Worm (Caenorhabditis elegans) whole organism, L2 larva: Measurements from ENCODE around the gene cwn-2.
A peak's percentile ranks its signal among the peaks of the same experiment; 100 is the strongest.

Experiments
- C34F6.9 ChIP-seq: fragments of 150-350 bp; optimal IDR thresholded peaks from 2 replicates; lab custom pipeline; 2014; ENCODE audit warnings: missing biosample characterization, missing genetic modification characterization
- F13H6.1 ChIP-seq: sonication (generic microtip); optimal IDR thresholded peaks from 2 replicates; lab custom pipeline; 2016; ENCODE audit warnings: missing genetic modification characterization, missing compliant biosample characterization
- R02D3.7 ChIP-seq: fragments of 150-350 bp; optimal IDR thresholded peaks from 2 replicates; lab custom pipeline; 2014; ENCODE audit warnings: missing biosample characterization, missing genetic modification characterization
- Y55F3AM.14 ChIP-seq: fragments of 200-800 bp; sonication (Bioruptor generic); optimal IDR thresholded peaks from 2 replicates; lab custom pipeline; 2018; ENCODE audit warnings: mild to moderate bottlenecking, missing genetic modification characterization, missing compliant biosample characterization
- ZK546.5 ChIP-seq: sonication (generic microtip); optimal IDR thresholded peaks from 2 replicates; lab custom pipeline; 2017; ENCODE audit warnings: missing biosample characterization, missing genetic modification characterization
- alr-1 ChIP-seq: fragments of 150-350 bp; optimal IDR thresholded peaks from 2 replicates; lab custom pipeline; 2014; ENCODE audit warnings: missing biosample characterization, missing genetic modification characterization
- aly-2 ChIP-seq: fragments of 150-350 bp; optimal IDR thresholded peaks from 2 replicates; lab custom pipeline; 2014; ENCODE audit warnings: missing biosample characterization, missing genetic modification characterization
- ama-1 ChIP-seq: fragments of 150-350 bp; optimal IDR thresholded peaks from 2 replicates; lab custom pipeline; 2018; ENCODE audit warnings: inconsistent platforms
- ceh-16 ChIP-seq: fragments of 150-350 bp; optimal IDR thresholded peaks from 2 replicates; lab custom pipeline; 2014; ENCODE audit warnings: missing biosample characterization, missing genetic modification characterization
- ceh-82 ChIP-seq: fragments of 150-350 bp; optimal IDR thresholded peaks from 2 replicates; lab custom pipeline; 2014; ENCODE audit warnings: missing biosample characterization, missing genetic modification characterization
- crh-2 ChIP-seq: sonication (generic microtip); optimal IDR thresholded peaks from 2 replicates; lab custom pipeline; 2017; ENCODE audit warnings: missing biosample characterization, missing genetic modification characterization
- elt-1 ChIP-seq: fragments of 150-350 bp; optimal IDR thresholded peaks from 2 replicates; lab custom pipeline; 2014; ENCODE audit warnings: missing biosample characterization, missing genetic modification characterization
- elt-3 ChIP-seq: sonication (generic microtip); optimal IDR thresholded peaks from 2 replicates; lab custom pipeline; 2017; ENCODE audit warnings: missing biosample characterization, missing genetic modification characterization
- fos-1 ChIP-seq: fragments of 150-350 bp; optimal IDR thresholded peaks from 2 replicates; lab custom pipeline; 2014; ENCODE audit warnings: missing biosample characterization, missing genetic modification characterization
- gmeb-1 ChIP-seq: fragments of 150-350 bp; optimal IDR thresholded peaks from 2 replicates; lab custom pipeline; 2014; ENCODE audit warnings: missing biosample characterization, missing genetic modification characterization
- lin-11 ChIP-seq: fragments of 150-350 bp; sonication (generic microtip); optimal IDR thresholded peaks from 2 replicates; lab custom pipeline; 2014; ENCODE audit warnings: missing biosample characterization, missing genetic modification characterization, inconsistent platforms, mixed read lengths
- lin-39 ChIP-seq: fragments of 150-350 bp; optimal IDR thresholded peaks from 2 replicates; lab custom pipeline; 2014; ENCODE audit warnings: missing biosample characterization, missing genetic modification reagents, missing genetic modification characterization
- lsy-2 ChIP-seq, 2 experiments: fragments of 150-350 bp in 1 of 2; sonication (generic microtip) in 1 of 2; optimal IDR thresholded peaks; 2 replicates each; lab custom pipeline; 2014 to 2017; ENCODE audit warnings: missing biosample characterization in 2 of 2, missing genetic modification characterization in 2 of 2
- mab-5 ChIP-seq: fragments of 150-350 bp; optimal IDR thresholded peaks from 2 replicates; lab custom pipeline; 2014; ENCODE audit warnings: missing biosample characterization, missing genetic modification characterization
- mbf-1 ChIP-seq: sonication (generic microtip); optimal IDR thresholded peaks from 2 replicates; lab custom pipeline; 2017; ENCODE audit warnings: missing biosample characterization, missing genetic modification characterization
- nhr-10 ChIP-seq: sonication (generic microtip); optimal IDR thresholded peaks from 2 replicates; lab custom pipeline; 2017; ENCODE audit warnings: missing biosample characterization, missing genetic modification characterization
- nhr-11 ChIP-seq: fragments of 150-350 bp; optimal IDR thresholded peaks from 2 replicates; lab custom pipeline; 2014; ENCODE audit warnings: missing biosample characterization, missing genetic modification characterization
- nhr-12 ChIP-seq: fragments of 150-350 bp; optimal IDR thresholded peaks from 2 replicates; lab custom pipeline; 2014; ENCODE audit warnings: missing biosample characterization, missing genetic modification characterization
- nhr-129 ChIP-seq: fragments of 150-350 bp; optimal IDR thresholded peaks from 2 replicates; lab custom pipeline; 2014; ENCODE audit warnings: missing biosample characterization, missing genetic modification characterization
- nhr-23 ChIP-seq: fragments of 150-350 bp; optimal IDR thresholded peaks from 2 replicates; lab custom pipeline; 2014; ENCODE audit warnings: missing biosample characterization, missing genetic modification reagents, missing genetic modification characterization
- nhr-237 ChIP-seq: fragments of 150-350 bp; optimal IDR thresholded peaks from 2 replicates; lab custom pipeline; 2014; ENCODE audit warnings: missing biosample characterization, missing genetic modification characterization
- nhr-6 ChIP-seq: fragments of 150-350 bp; optimal IDR thresholded peaks from 2 replicates; lab custom pipeline; 2014; ENCODE audit warnings: missing biosample characterization, missing genetic modification characterization
- nhr-77 ChIP-seq: fragments of 150-350 bp; optimal IDR thresholded peaks from 2 replicates; lab custom pipeline; 2014; ENCODE audit warnings: missing biosample characterization, missing genetic modification characterization
- sem-4 ChIP-seq: fragments of 150-350 bp; optimal IDR thresholded peaks from 2 replicates; lab custom pipeline; 2014; ENCODE audit warnings: missing biosample characterization, missing genetic modification reagents, missing genetic modification characterization
- skn-1 ChIP-seq: sonication (generic microtip); optimal IDR thresholded peaks from 2 replicates; lab custom pipeline; 2017; ENCODE audit warnings: missing biosample characterization, missing genetic modification characterization
- sma-3 ChIP-seq: sonication (generic microtip); optimal IDR thresholded peaks from 2 replicates; lab custom pipeline; 2016; ENCODE audit warnings: missing genetic modification reagents, missing genetic modification characterization, missing compliant biosample characterization
- sma-9 ChIP-seq, 2 experiments: fragments of 150-350 bp in 1 of 2; sonication (generic microtip) in 1 of 2; optimal IDR thresholded peaks; 2 replicates each; lab custom pipeline; 2014 to 2016; ENCODE audit warnings: missing genetic modification characterization in 2 of 2, mild to moderate bottlenecking in 1 of 2, missing biosample characterization in 1 of 2, missing compliant biosample characterization in 1 of 2, missing genetic modification reagents in 1 of 2, moderate library complexity in 1 of 2
- snpc-4 ChIP-seq: fragments of 150-350 bp; optimal IDR thresholded peaks from 2 replicates; lab custom pipeline; 2014; ENCODE audit warnings: missing biosample characterization, missing genetic modification characterization
- unc-39 ChIP-seq: fragments of 150-350 bp; optimal IDR thresholded peaks from 2 replicates; lab custom pipeline; 2014; ENCODE audit warnings: missing biosample characterization, missing genetic modification characterization
- unc-55 ChIP-seq: fragments of 150-350 bp; sonication (generic microtip); optimal IDR thresholded peaks from 3 replicates; lab custom pipeline; 2014; ENCODE audit warnings: missing biosample characterization, missing genetic modification reagents, missing genetic modification characterization
- unc-62 ChIP-seq: fragments of 150-350 bp; optimal IDR thresholded peaks from 2 replicates; lab custom pipeline; 2014; ENCODE audit warnings: missing biosample characterization, missing genetic modification reagents, missing genetic modification characterization
- zag-1 ChIP-seq: fragments of 150-350 bp; optimal IDR thresholded peaks from 2 replicates; lab custom pipeline; 2014; ENCODE audit warnings: missing biosample characterization, missing genetic modification characterization
- ztf-1 ChIP-seq: fragments of 200-800 bp; sonication (Bioruptor generic); conservative IDR thresholded peaks from 2 replicates; pipeline ENCODE4 v1.3.6; 2022; ENCODE audit warnings: missing genetic modification characterization, missing compliant biosample characterization
- ztf-4 ChIP-seq: fragments of 150-350 bp; optimal IDR thresholded peaks from 2 replicates; lab custom pipeline; 2014; ENCODE audit warnings: missing biosample characterization, missing genetic modification characterization

cwn-2 gene

DNA sequence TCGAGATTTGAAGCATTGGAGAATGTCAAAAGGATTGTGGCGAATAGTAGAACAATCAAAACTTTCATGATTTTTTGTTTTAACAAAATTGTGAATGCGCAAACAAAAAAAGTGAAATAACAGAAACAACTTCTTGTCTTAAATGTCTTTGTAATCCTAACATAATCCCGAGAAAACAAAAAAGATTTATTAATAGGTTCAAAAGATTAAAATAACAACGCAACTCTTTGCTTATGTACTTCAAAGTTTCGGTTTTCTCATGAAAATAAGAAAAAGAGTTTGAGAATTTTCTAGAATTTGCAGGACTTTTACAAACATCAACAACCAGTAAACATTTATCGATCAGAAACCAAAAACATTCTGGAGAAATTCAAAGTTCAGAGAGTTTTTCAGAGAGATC, 22.2 kb downstream of the cwn-2 start, which contains the start of gene ttr-39:
Gene ttr-39, minus strand, starts transcription at position 101 of the 400 bp plus-strand sequence.
- TF ChIP-seq nhr-12 (tag; lab: Kevin White, UChicago) = no peak
- TF ChIP-seq C34F6.9 (tag; lab: Kevin White, UChicago) = no peak

DNA sequence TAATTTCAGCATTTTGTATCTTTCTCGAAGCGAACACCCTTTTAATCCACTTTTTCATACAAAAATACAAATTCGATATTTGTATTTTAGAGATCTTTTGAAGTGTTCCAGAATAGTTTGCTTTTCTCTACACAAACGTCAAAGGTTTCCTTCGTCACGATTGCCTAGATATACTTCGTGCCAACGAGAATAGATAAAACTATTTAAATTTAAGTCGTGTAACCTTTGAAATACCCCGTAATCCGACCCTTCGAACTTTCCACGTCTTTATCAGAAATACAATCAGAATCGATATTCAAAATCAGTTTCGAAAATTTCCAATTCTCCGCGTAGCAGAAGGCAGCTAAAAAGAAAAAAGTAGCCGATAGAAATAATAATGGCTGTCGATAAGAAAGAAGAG, 22.7 kb downstream of the cwn-2 start, which contains the start of gene ttbk-5:
Gene ttbk-5, plus strand, starts transcription at position 301 of the 400 bp plus-strand sequence.
- TF ChIP-seq nhr-129 (tag; lab: Kevin White, UChicago) = no peak
- no peak for TF ChIP-seq nhr-6 (tag; lab: Kevin White, UChicago)
- no peak for TF ChIP-seq lsy-2 (tag; optimal IDR thresholded peaks at IDR 0.05; lab: Kevin White, UChicago)
- no peak for TF ChIP-seq nhr-10
- no peak for TF ChIP-seq mab-5 (tag; lab: Kevin White, UChicago)
- no peak for TF ChIP-seq ama-1
- TF ChIP-seq lin-39 (tag; lab: Kevin White, UChicago) = no peak
- TF ChIP-seq skn-1 (tag; lab: Kevin White, UChicago) = no peak
- no peak for TF ChIP-seq sma-9 (GFP tag; optimal IDR thresholded peaks at IDR 0.05; lab: Kevin White, UChicago)
- TF ChIP-seq sma-9 (tag; optimal IDR thresholded peaks at IDR 0.05; lab: Kevin White, UChicago) = no peak
- TF ChIP-seq ceh-82 (tag; lab: Kevin White, UChicago) = no peak
- TF ChIP-seq elt-1 (tag; lab: Kevin White, UChicago) = no peak
- no peak for TF ChIP-seq alr-1 (tag; lab: Kevin White, UChicago)
- TF ChIP-seq F13H6.1 = no peak
- TF ChIP-seq Y55F3AM.14 (GFP tag; lab: Kevin White, UChicago) = no peak
- no peak for TF ChIP-seq R02D3.7 (tag; lab: Kevin White, UChicago)
- no peak for TF ChIP-seq ztf-4 (tag; lab: Kevin White, UChicago)
- TF ChIP-seq, all 48 proteins: peak for 0

DNA sequence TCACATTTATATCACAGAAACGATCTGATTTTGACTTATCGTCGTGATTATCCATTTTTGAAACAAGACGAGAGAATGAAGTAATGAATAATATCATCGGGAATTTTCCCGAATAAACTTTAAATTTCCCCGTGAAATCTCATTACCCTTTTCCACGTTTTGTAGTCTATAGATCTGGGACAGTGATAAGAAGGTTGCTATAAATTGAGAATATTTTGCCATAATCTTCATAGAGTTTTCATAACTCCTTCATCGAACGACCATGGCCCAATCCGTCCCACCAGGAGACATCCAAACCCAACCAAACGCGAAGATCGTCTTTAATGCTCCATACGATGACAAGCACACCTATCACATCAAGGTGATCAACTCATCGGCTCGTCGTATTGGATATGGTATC, 27.6 kb downstream of the cwn-2 start, which contains the start of the genes C04G2.5 and msp-36:
Gene C04G2.5, minus strand, starts transcription at position 101 of the 400 bp plus-strand sequence.
Gene msp-36, plus strand, starts transcription at position 263 of the 400 bp plus-strand sequence.
- no peak for TF ChIP-seq unc-62 (GFP tag; lab: Kevin White, UChicago)
- no peak for TF ChIP-seq ZK546.5 (tag; lab: Kevin White, UChicago)
- no peak for TF ChIP-seq mbf-1 (tag; lab: Kevin White, UChicago)
- TF ChIP-seq elt-3 = no peak
- TF ChIP-seq fos-1 (tag; lab: Kevin White, UChicago) = no peak
- no peak for TF ChIP-seq crh-2 (tag; lab: Kevin White, UChicago)
- TF ChIP-seq alr-1 (tag; lab: Kevin White, UChicago) = no peak
- TF ChIP-seq lsy-2 (tag; optimal IDR thresholded peaks at IDR 0.05; lab: Kevin White, UChicago) = no peak
- no peak for TF ChIP-seq ceh-16 (tag; lab: Kevin White, UChicago)
- TF ChIP-seq Y55F3AM.14 (GFP tag; lab: Kevin White, UChicago) = no peak
- TF ChIP-seq F13H6.1 = no peak
- no peak for TF ChIP-seq zag-1
- no peak for TF ChIP-seq unc-55
- TF ChIP-seq ztf-1 (GFP tag; lab: Robert Waterston, UW) = no peak
- TF ChIP-seq nhr-237 = no peak
- TF ChIP-seq sem-4 (tag; lab: Kevin White, UChicago) = no peak
- TF ChIP-seq, all 48 proteins: peak for 0

DNA sequence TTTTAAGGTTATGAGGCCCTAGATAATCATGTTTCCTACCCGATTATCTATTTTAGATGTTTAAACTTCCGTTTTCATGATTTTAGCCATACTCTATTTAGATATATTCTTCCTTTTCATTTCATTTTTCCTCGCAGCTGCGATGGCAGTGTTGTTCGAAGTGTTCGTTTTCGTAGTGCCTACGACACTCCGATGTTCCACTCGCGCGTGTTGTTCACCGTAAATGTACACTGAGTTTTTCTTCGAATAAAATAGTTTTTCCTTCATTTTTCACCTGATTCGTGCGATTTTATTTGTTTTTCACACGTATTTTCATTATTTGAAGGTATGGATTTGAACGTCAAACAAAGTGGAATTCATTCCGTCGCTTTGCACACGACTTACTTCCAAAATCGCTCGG, 29.3 kb downstream of the cwn-2 start, which contains the start of gene dis-3:
Gene dis-3, plus strand, starts transcription at position 322 of the 400 bp plus-strand sequence.
- TF ChIP-seq zag-1 (no peak), nhr-77 (tag; lab: Kevin White, UChicago) (no peak), snpc-4 (tag; lab: Kevin White, UChicago) (no peak), R02D3.7 (tag; lab: Kevin White, UChicago) (peak; percentile 55), F13H6.1 (no peak), unc-55 (no peak), lsy-2 (tag; optimal IDR thresholded peaks at IDR 0.05; lab: Kevin White, UChicago) (no peak), nhr-129 (tag; lab: Kevin White, UChicago) (no peak)
- TF ChIP-seq, all 48 proteins: peak for 1

DNA sequence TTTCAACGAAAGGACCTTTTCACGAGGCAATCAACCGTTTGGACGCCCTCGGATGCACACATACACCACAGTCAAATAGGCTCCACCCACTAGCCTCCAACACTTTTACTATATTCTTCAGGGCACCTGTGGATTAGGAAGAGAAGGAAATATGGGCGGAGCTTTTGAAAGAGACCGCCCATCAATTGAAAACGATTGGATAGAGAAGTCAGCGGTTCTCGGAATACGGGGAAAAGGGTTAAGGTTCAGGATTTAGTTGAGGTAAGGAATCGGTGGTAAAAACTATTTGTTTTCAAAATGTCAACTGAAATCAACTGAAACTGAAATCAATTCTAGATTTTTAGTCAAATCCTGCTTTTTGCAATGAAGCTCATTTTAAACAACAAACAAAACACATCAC, 42.8 kb downstream of the cwn-2 start, which contains the start of gene egl-38:
Gene egl-38, minus strand, starts transcription at position 101 of the 400 bp plus-strand sequence.
- TF ChIP-seq nhr-6 (tag; lab: Kevin White, UChicago) = no peak

DNA sequence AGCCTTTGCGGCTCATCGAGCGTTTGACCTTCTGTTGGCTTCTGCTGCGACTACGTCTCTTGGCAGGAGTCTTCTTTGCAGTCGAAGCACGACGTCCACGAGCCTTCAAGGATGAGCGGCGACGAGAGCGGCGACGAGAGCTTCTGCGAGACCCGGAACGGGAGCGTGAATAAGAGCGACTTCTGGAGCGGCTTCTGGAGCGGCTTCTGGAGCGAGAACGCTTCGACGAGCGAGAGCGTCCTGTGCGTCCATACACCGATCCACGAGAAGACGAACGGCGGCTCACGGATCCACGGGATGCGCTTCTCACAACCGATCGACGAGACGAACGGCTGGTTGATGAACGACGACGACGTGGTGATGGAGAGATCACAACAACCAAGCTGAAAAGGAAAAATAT, 43.3 kb downstream of the cwn-2 start:
- no peak for TF ChIP-seq unc-55
- no peak for TF ChIP-seq aly-2
- no peak for TF ChIP-seq C34F6.9 (tag; lab: Kevin White, UChicago)
- TF ChIP-seq nhr-23 (tag; lab: Kevin White, UChicago) = no peak
- no peak for TF ChIP-seq skn-1 (tag; lab: Kevin White, UChicago)
- no peak for TF ChIP-seq gmeb-1 (tag; lab: Kevin White, UChicago)
- no peak for TF ChIP-seq unc-39 (tag; lab: Kevin White, UChicago)
- TF ChIP-seq nhr-12 (tag; lab: Kevin White, UChicago) = no peak
- TF ChIP-seq ztf-4 (tag; lab: Kevin White, UChicago) = no peak
- TF ChIP-seq sma-3 = no peak
- no peak for TF ChIP-seq elt-3
- TF ChIP-seq nhr-11 (tag; lab: Kevin White, UChicago) = no peak
- TF ChIP-seq R02D3.7 (tag; lab: Kevin White, UChicago) = no peak
- TF ChIP-seq lin-39 (tag; lab: Kevin White, UChicago) = no peak
- no peak for TF ChIP-seq lin-11 (tag; lab: Kevin White, UChicago)
- TF ChIP-seq nhr-237 = no peak
- no peak for TF ChIP-seq ama-1
